Fruit fly (Drosophila melanogaster) whole organism, embryonic: ENCODE data around the gene CG11158.
A peak's percentile ranks its signal among the peaks of the same experiment; 100 is the strongest.

ENCODE experiments used
- Bdp1 ChIP-seq: fragments of 200-800 bp; sonication (Bioruptor generic); optimal IDR thresholded peaks from 3 replicates; lab custom pipeline; 2016; ENCODE audit warnings: missing biosample characterization, missing genetic modification characterization
- Blimp-1 ChIP-seq: fragments of 200-800 bp; sonication (Bioruptor generic); optimal IDR thresholded peaks from 3 replicates; lab custom pipeline; 2018; ENCODE audit warnings: missing biosample characterization, missing genetic modification characterization, mild to moderate bottlenecking, moderate library complexity, missing genetic modification reagents
- CG10654 ChIP-seq: fragments of 200-800 bp; sonication (Bioruptor generic); optimal IDR thresholded peaks from 2 replicates; lab custom pipeline; 2016; ENCODE audit warnings: missing biosample characterization, missing genetic modification characterization
- CG11456 ChIP-seq: fragments of 200-800 bp; sonication (Bioruptor generic); IDR thresholded peaks from 3 replicates; pipeline ENCODE4 v1.3.6; 2022; ENCODE audit warnings: missing biosample characterization, missing genetic modification characterization
- CG12071 ChIP-seq: fragments of 200-800 bp; sonication (Bioruptor generic); optimal IDR thresholded peaks from 3 replicates; lab custom pipeline; 2018; ENCODE audit warnings: missing biosample characterization, mild to moderate bottlenecking, missing genetic modification characterization
- CG14050 ChIP-seq: fragments of 200-800 bp; sonication (Bioruptor generic); IDR thresholded peaks from 3 replicates; pipeline ENCODE4 v1.3.6; 2022; ENCODE audit warnings: missing biosample characterization, missing genetic modification characterization
- CG14441 ChIP-seq: fragments of 200-800 bp; sonication (Bioruptor generic); IDR thresholded peaks from 2 replicates; pipeline ENCODE4 v1.3.6; 2022; ENCODE audit warnings: missing biosample characterization, missing genetic modification characterization
- CG15073 ChIP-seq: fragments of 200-800 bp; sonication (Bioruptor generic); optimal IDR thresholded peaks from 2 replicates; lab custom pipeline; 2016; ENCODE audit warnings: missing biosample characterization, missing genetic modification characterization
- CG16779 ChIP-seq: fragments of 200-800 bp; sonication (Bioruptor generic); IDR thresholded peaks from 2 replicates; pipeline ENCODE4 v1.3.6; 2022; ENCODE audit warnings: missing biosample characterization, missing genetic modification characterization
- CG2116 ChIP-seq: fragments of 200-800 bp; sonication (Bioruptor generic); optimal IDR thresholded peaks from 3 replicates; lab custom pipeline; 2018; ENCODE audit warnings: missing biosample characterization, mild to moderate bottlenecking, missing genetic modification characterization
- CG31365 ChIP-seq: fragments of 200-800 bp; sonication (Bioruptor generic); optimal IDR thresholded peaks from 2 replicates; lab custom pipeline; 2018; ENCODE audit warnings: missing biosample characterization, mild to moderate bottlenecking, missing genetic modification characterization
- CG3163 ChIP-seq: fragments of 200-800 bp; sonication (Bioruptor generic); optimal IDR thresholded peaks from 3 replicates; lab custom pipeline; 2016; ENCODE audit warnings: missing biosample characterization, missing genetic modification characterization
- CG34376 ChIP-seq: fragments of 200-800 bp; sonication (Bioruptor generic); optimal IDR thresholded peaks from 2 replicates; lab custom pipeline; 2018; ENCODE audit warnings: missing biosample characterization, mild to moderate bottlenecking, missing genetic modification characterization
- CG4617 ChIP-seq: fragments of 200-800 bp; sonication (Bioruptor generic); optimal IDR thresholded peaks from 3 replicates; lab custom pipeline; 2016; ENCODE audit warnings: missing biosample characterization, missing genetic modification characterization, borderline replicate concordance
- CG7271 ChIP-seq: fragments of 200-800 bp; sonication (Bioruptor generic); optimal IDR thresholded peaks from 2 replicates; lab custom pipeline; 2018; ENCODE audit warnings: missing biosample characterization, mild to moderate bottlenecking, missing genetic modification characterization, moderate library complexity
- CG8944 ChIP-seq: fragments of 200-800 bp; sonication (Bioruptor generic); optimal IDR thresholded peaks from 3 replicates; lab custom pipeline; 2016; ENCODE audit warnings: missing biosample characterization, missing genetic modification characterization
- CG9437 ChIP-seq: fragments of 200-800 bp; sonication (Bioruptor generic); optimal IDR thresholded peaks from 2 replicates; lab custom pipeline; 2018; ENCODE audit warnings: missing biosample characterization, mild to moderate bottlenecking, missing genetic modification characterization
- CG9932 ChIP-seq: fragments of 200-800 bp; sonication (Bioruptor generic); IDR thresholded peaks from 2 replicates; pipeline ENCODE4 v1.3.6; 2022; ENCODE audit warnings: missing biosample characterization, missing genetic modification characterization
- CkIIα-i1 ChIP-seq: fragments of 200-800 bp; sonication (Bioruptor generic); IDR thresholded peaks from 2 replicates; pipeline ENCODE4 v1.3.6; 2022; ENCODE audit warnings: missing biosample characterization, missing genetic modification characterization
- CoRest ChIP-seq: fragments of 200-800 bp; sonication (Bioruptor generic); optimal IDR thresholded peaks from 3 replicates; lab custom pipeline; 2018; ENCODE audit warnings: missing biosample characterization, mild to moderate bottlenecking, missing genetic modification characterization, moderate library complexity
- D ChIP-seq, 2 experiments: fragments of 200-800 bp in 1 of 2; fragments of >200 bp in 1 of 2; sonication (Bioruptor generic) in 1 of 2; optimal IDR thresholded peaks; 2 replicates in 1 of 2; 3 replicates in 1 of 2; lab custom pipeline; 2017; ENCODE audit warnings: mild to moderate bottlenecking in 1 of 2, missing biosample characterization in 1 of 2, missing genetic modification characterization in 1 of 2, missing genetic modification reagents in 1 of 2
- Deaf1 ChIP-seq: fragments of 200-800 bp; optimal IDR thresholded peaks from 3 replicates; lab custom pipeline; 2019; ENCODE audit warnings: missing biosample characterization, mild to moderate bottlenecking, missing genetic modification characterization, moderate library complexity
- Eip74EF ChIP-seq, 2 experiments: fragments of 200-800 bp in 1 of 2; fragments of >200 bp in 1 of 2; sonication (Bioruptor generic) in 1 of 2; optimal IDR thresholded peaks; 2 replicates each; lab custom pipeline; 2017 to 2019; ENCODE audit warnings: missing biosample characterization in 2 of 2, missing genetic modification characterization in 2 of 2, mild to moderate bottlenecking in 1 of 2, moderate library complexity in 1 of 2
- Hand ChIP-seq: fragments of 200-800 bp; sonication (Bioruptor generic); optimal IDR thresholded peaks from 2 replicates; lab custom pipeline; 2017; ENCODE audit warnings: mild to moderate bottlenecking, missing biosample characterization, missing genetic modification reagents, missing genetic modification characterization
- PHDP ChIP-seq: fragments of 200-800 bp; sonication (Bioruptor generic); optimal IDR thresholded peaks from 3 replicates; lab custom pipeline; 2018; ENCODE audit warnings: missing biosample characterization, mild to moderate bottlenecking, missing genetic modification characterization, moderate library complexity
- Poxn ChIP-seq: fragments of 200-800 bp; sonication (Bioruptor generic); IDR thresholded peaks from 2 replicates; pipeline ENCODE4 v1.3.6; 2022; ENCODE audit warnings: missing biosample characterization, missing genetic modification characterization
- Rfx ChIP-seq: fragments of 200-800 bp; sonication (Bioruptor generic); IDR thresholded peaks from 2 replicates; pipeline ENCODE4 v1.3.6; 2022; ENCODE audit warnings: missing biosample characterization, missing genetic modification characterization
- Sox102F ChIP-seq: fragments of 200-800 bp; sonication (Bioruptor generic); optimal IDR thresholded peaks from 2 replicates; lab custom pipeline; 2018; ENCODE audit warnings: missing biosample characterization, mild to moderate bottlenecking, missing genetic modification characterization, moderate library complexity
- TFAM ChIP-seq: fragments of 200-800 bp; sonication (Bioruptor generic); optimal IDR thresholded peaks from 2 replicates; lab custom pipeline; 2017; ENCODE audit warnings: missing biosample characterization, missing genetic modification characterization, inconsistent platforms
- Taf1 ChIP-seq: fragments of 200-800 bp; sonication (Bioruptor generic); IDR thresholded peaks from 2 replicates; pipeline ENCODE4 v1.3.6; 2022; ENCODE audit warnings: missing biosample characterization, missing genetic modification characterization
- ab ChIP-seq: fragments of 200-800 bp; sonication (Bioruptor generic); optimal IDR thresholded peaks from 2 replicates; lab custom pipeline; 2016; ENCODE audit warnings: missing biosample characterization, missing genetic modification characterization
- abd-A ChIP-seq: fragments of 200-800 bp; sonication (Bioruptor generic); optimal IDR thresholded peaks from 3 replicates; lab custom pipeline; 2019; ENCODE audit warnings: missing biosample characterization, mild to moderate bottlenecking, missing genetic modification characterization, moderate library complexity
- al ChIP-seq: fragments of 200-800 bp; sonication (Bioruptor generic); IDR thresholded peaks from 2 replicates; pipeline ENCODE4 v1.3.6; 2022; ENCODE audit warnings: missing biosample characterization, missing genetic modification characterization
- chm ChIP-seq: fragments of 200-800 bp; sonication (Bioruptor generic); IDR thresholded peaks from 2 replicates; pipeline ENCODE4 v1.3.6; 2022; ENCODE audit warnings: missing biosample characterization, missing genetic modification characterization
- eve ChIP-seq, 2 experiments: fragments of >200 bp; optimal IDR thresholded peaks; 2 replicates each; lab custom pipeline; 2017; ENCODE audit warnings: missing biosample characterization in 2 of 2, missing genetic modification characterization in 2 of 2
- gsb ChIP-seq: fragments of 200-800 bp; sonication (Bioruptor generic); IDR thresholded peaks from 2 replicates; pipeline ENCODE4 v1.3.6; 2022; ENCODE audit warnings: missing biosample characterization, missing genetic modification characterization
- hth ChIP-seq: fragments of >200 bp; optimal IDR thresholded peaks from 2 replicates; lab custom pipeline; 2017; ENCODE audit warnings: inconsistent platforms
- lilli ChIP-seq: fragments of 200-800 bp; sonication (Bioruptor generic); optimal IDR thresholded peaks from 3 replicates; lab custom pipeline; 2016; ENCODE audit warnings: missing biosample characterization, missing genetic modification characterization
- nau ChIP-seq: fragments of 200-800 bp; sonication (Bioruptor generic); optimal IDR thresholded peaks from 3 replicates; lab custom pipeline; 2017; ENCODE audit warnings: missing biosample characterization, mild to moderate bottlenecking, missing genetic modification characterization, missing genetic modification reagents
- pfk ChIP-seq: fragments of 200-800 bp; sonication (Bioruptor generic); optimal IDR thresholded peaks from 2 replicates; lab custom pipeline; 2018; ENCODE audit warnings: missing biosample characterization, mild to moderate bottlenecking, missing genetic modification characterization, moderate library complexity
- pros ChIP-seq: fragments of 200-800 bp; sonication (Bioruptor generic); optimal IDR thresholded peaks from 3 replicates; lab custom pipeline; 2019; ENCODE audit warnings: missing biosample characterization, mild to moderate bottlenecking, missing genetic modification characterization, moderate library complexity
- psq ChIP-seq: fragments of 200-800 bp; sonication (Bioruptor generic); optimal IDR thresholded peaks from 2 replicates; lab custom pipeline; 2017; ENCODE audit warnings: missing biosample characterization, missing genetic modification characterization
- rib ChIP-seq: fragments of 200-800 bp; sonication (Bioruptor generic); IDR thresholded peaks from 2 replicates; pipeline ENCODE4 v1.3.6; 2022; ENCODE audit warnings: missing biosample characterization, missing genetic modification characterization
- run ChIP-seq: fragments of 200-800 bp; sonication (Bioruptor generic); optimal IDR thresholded peaks from 3 replicates; lab custom pipeline; 2018; ENCODE audit warnings: missing biosample characterization, mild to moderate bottlenecking, missing genetic modification characterization
- scrt ChIP-seq: fragments of 200-800 bp; sonication (Bioruptor generic); optimal IDR thresholded peaks from 2 replicates; lab custom pipeline; 2018; ENCODE audit warnings: missing biosample characterization, mild to moderate bottlenecking, missing genetic modification characterization, moderate library complexity
- sim ChIP-seq: fragments of 200-800 bp; sonication (Bioruptor generic); IDR thresholded peaks from 2 replicates; pipeline ENCODE4 v1.3.6; 2022; ENCODE audit warnings: missing biosample characterization, missing genetic modification characterization
- slbo ChIP-seq: fragments of 200-800 bp; sonication (Bioruptor generic); IDR thresholded peaks from 2 replicates; pipeline ENCODE4 v1.3.6; 2022; ENCODE audit warnings: missing biosample characterization, missing genetic modification characterization
- sr ChIP-seq: fragments of 200-800 bp; sonication (Bioruptor generic); IDR thresholded peaks from 3 replicates; pipeline ENCODE4 v1.3.6; 2022; ENCODE audit warnings: missing biosample characterization, missing genetic modification characterization
- sug ChIP-seq: fragments of 200-800 bp; optimal IDR thresholded peaks from 2 replicates; lab custom pipeline; 2019; ENCODE audit warnings: missing biosample characterization, mild to moderate bottlenecking, missing genetic modification characterization, moderate library complexity
- tx ChIP-seq: fragments of 200-800 bp; sonication (Bioruptor generic); optimal IDR thresholded peaks from 2 replicates; lab custom pipeline; 2016; ENCODE audit warnings: missing biosample characterization, missing genetic modification characterization
- vfl ChIP-seq: fragments of 200-800 bp; sonication (Bioruptor generic); optimal IDR thresholded peaks from 2 replicates; lab custom pipeline; 2016; ENCODE audit warnings: missing biosample characterization, missing genetic modification characterization

CG11158 gene

dm6 chrX:13644696-13645393 is 37.9 kb upstream of the CG11158 start (continued):
- TF ChIP-seq TFAM (GFP tag; lab: Kevin White, UChicago): no peak
- no peak for TF ChIP-seq CG9437 (GFP tag; lab: Kevin White, UChicago)
- no peak for TF ChIP-seq al (GFP tag; lab: Robert Waterston, UW)
- TF ChIP-seq CG15073 (GFP tag; lab: Kevin White, UChicago): no peak
- no peak for TF ChIP-seq lilli (GFP tag; lab: Kevin White, UChicago)
- TF ChIP-seq chm (GFP tag; lab: Robert Waterston, UW): no peak
- TF ChIP-seq nau (GFP tag; lab: Kevin White, UChicago): peak; percentile 75
- no peak for TF ChIP-seq CG9932 (GFP tag; lab: Robert Waterston, UW)
- TF ChIP-seq hth: no peak
- TF ChIP-seq CG12071 (GFP tag; lab: Kevin White, UChicago): peak; percentile 7
- TF ChIP-seq scrt (GFP tag; lab: Kevin White, UChicago): no peak
- TF ChIP-seq D (optimal IDR thresholded peaks at IDR 0.05; lab: Kevin White, UChicago): no peak
- no peak for TF ChIP-seq D (GFP tag; optimal IDR thresholded peaks at IDR 0.05; lab: Kevin White, UChicago)
- TF ChIP-seq CG34376: no peak
- no peak for TF ChIP-seq ab (GFP tag; lab: Kevin White, UChicago)
- TF ChIP-seq vfl (GFP tag; lab: Kevin White, UChicago): no peak
- TF ChIP-seq Sox102F (GFP tag; lab: Kevin White, UChicago): peak; percentile 62
- TF ChIP-seq slbo (GFP tag; lab: Robert Waterston, UW): no peak
- TF ChIP-seq CkIIα-i1: no peak
- no peak for TF ChIP-seq CG3163
- no peak for TF ChIP-seq CG11456 (GFP tag; lab: Robert Waterston, UW)
- TF ChIP-seq pfk (GFP tag; lab: Kevin White, UChicago): no peak
- TF ChIP-seq CG16779 (GFP tag; lab: Robert Waterston, UW): no peak
- no peak for TF ChIP-seq CG4617 (GFP tag; lab: Kevin White, UChicago)
- TF ChIP-seq sim (GFP tag; lab: Robert Waterston, UW): no peak
- no peak for TF ChIP-seq rib (GFP tag; lab: Robert Waterston, UW)
- no peak for TF ChIP-seq sr (GFP tag; lab: Robert Waterston, UW)
- TF ChIP-seq sug (tag; lab: Kevin White, UChicago): no peak
- no peak for TF ChIP-seq Deaf1 (tag; lab: Kevin White, UChicago)
- TF ChIP-seq CG8944 (GFP tag; lab: Kevin White, UChicago): no peak
- no peak for TF ChIP-seq Taf1 (GFP tag; lab: Robert Waterston, UW)
- TF ChIP-seq run (tag; lab: Kevin White, UChicago): no peak
- TF ChIP-seq Bdp1 (GFP tag; lab: Kevin White, UChicago): no peak
- TF ChIP-seq eve (GFP tag; optimal IDR thresholded peaks at IDR 0.05; lab: Kevin White, UChicago): no peak
- TF ChIP-seq CG14050 (GFP tag; lab: Robert Waterston, UW): no peak
- peak; percentile 5 for TF ChIP-seq CG7271 (tag; lab: Kevin White, UChicago)
- TF ChIP-seq CG10654 (GFP tag; lab: Kevin White, UChicago): no peak
- no peak; the same call in 1 of the 2 replicates for TF ChIP-seq Rfx
- no peak for TF ChIP-seq CG31365 (tag; lab: Kevin White, UChicago)
- no peak for TF ChIP-seq Poxn (GFP tag; lab: Robert Waterston, UW)
- no peak for TF ChIP-seq pros (GFP tag; lab: Kevin White, UChicago)
- no peak for TF ChIP-seq gsb
- no peak for TF ChIP-seq psq (GFP tag; lab: Kevin White, UChicago)
- no peak for TF ChIP-seq Eip74EF (GFP tag; optimal IDR thresholded peaks at IDR 0.05; lab: Kevin White, UChicago)
- TF ChIP-seq CG14441 (GFP tag; lab: Robert Waterston, UW): no peak
- TF ChIP-seq tx: no peak
- TF ChIP-seq CG2116: no peak
- peak; percentile 49 for TF ChIP-seq CoRest (tag; lab: Kevin White, UChicago)
- TF ChIP-seq Hand (GFP tag; lab: Kevin White, UChicago): no peak
- peak; percentile 68 for TF ChIP-seq Blimp-1 (GFP tag; lab: Kevin White, UChicago)
- TF ChIP-seq abd-A (tag; lab: Kevin White, UChicago): no peak
- TF ChIP-seq PHDP (tag; lab: Kevin White, UChicago): peak; percentile 65
